Worm (Caenorhabditis elegans): ENCODE data around the gene F01F1.11.

Gene F01F1.11

ce11 chrIII:5855637-5856179 is 16.0 kb downstream of the F01F1.11 start, which contains the start of the genes cct-6 and alh-9 (continued):
- TF ChIP-seq ceh-16 (tag; optimal IDR thresholded peaks at IDR 0.05) (no peak), hmg-11 (tag; optimal IDR thresholded peaks at IDR 0.05) (peak; percentile 33), elt-3 (tag; optimal IDR thresholded peaks at IDR 0.05) (no peak), nfya-1 (tag; optimal IDR thresholded peaks at IDR 0.05; ENCODE audit: insufficient read depth) (peak; percentile 89), aly-2 (tag; optimal IDR thresholded peaks at IDR 0.05) (no peak), elt-1 (tag; optimal IDR thresholded peaks at IDR 0.05) (peak; percentile 10), lin-39 (tag; optimal IDR thresholded peaks at IDR 0.05) (peak; percentile 88), ceh-82 (tag; optimal IDR thresholded peaks at IDR 0.05) (no peak), ceh-28 (tag; optimal IDR thresholded peaks at IDR 0.05) (no peak), unc-39 (tag; optimal IDR thresholded peaks at IDR 0.05) (no peak), fkh-10 (GFP tag; optimal IDR thresholded peaks at IDR 0.05) (peak; percentile 10), nhr-237 (tag; optimal IDR thresholded peaks at IDR 0.05) (no peak), elt-2 (tag; optimal IDR thresholded peaks at IDR 0.05) (peak; percentile 42), tbx-2 (tag; optimal IDR thresholded peaks at IDR 0.05) (no peak), egl-27 (tag; optimal IDR thresholded peaks at IDR 0.05) (peak; percentile 7), nhr-43 (tag; optimal IDR thresholded peaks at IDR 0.05; ENCODE audit: poor library complexity, severe bottlenecking) (peak; percentile 6), lsy-12 (tag; optimal IDR thresholded peaks at IDR 0.05) (no peak), ZK546.5 (tag; optimal IDR thresholded peaks at IDR 0.05) (no peak), ama-1 (optimal IDR thresholded peaks at IDR 0.05) (peak; percentile 82), zag-1 (tag; optimal IDR thresholded peaks at IDR 0.05) (no peak), egl-5 (tag; optimal IDR thresholded peaks at IDR 0.05) (peak; percentile 97), nhr-28 (tag; optimal IDR thresholded peaks at IDR 0.05) (no peak)

- TF ChIP-seq pqm-1 (tag; optimal IDR thresholded peaks at IDR 0.05) (no peak), nhr-11 (tag; optimal IDR thresholded peaks at IDR 0.05) (no peak), nhr-28 (tag; optimal IDR thresholded peaks at IDR 0.05) (no peak), fkh-2 (tag; optimal IDR thresholded peaks at IDR 0.05) (no peak), ztf-4 (tag; optimal IDR thresholded peaks at IDR 0.05) (no peak), ceh-82 (tag; optimal IDR thresholded peaks at IDR 0.05) (no peak), mdl-1 (tag; optimal IDR thresholded peaks at IDR 0.05) (no peak), elt-2 (tag; optimal IDR thresholded peaks at IDR 0.05) (peak; percentile 38), fos-1 (tag; optimal IDR thresholded peaks at IDR 0.05) (no peak), pha-4 (tag; optimal IDR thresholded peaks at IDR 0.05) (peak; percentile 45), R02D3.7 (tag; optimal IDR thresholded peaks at IDR 0.05) (no peak), aly-2 (tag; optimal IDR thresholded peaks at IDR 0.05) (no peak), mml-1 (tag; optimal IDR thresholded peaks at IDR 0.05) (no peak), daf-12 (tag; optimal IDR thresholded peaks at IDR 0.05) (no peak), egl-5 (tag; optimal IDR thresholded peaks at IDR 0.05) (no peak), nhr-67 (tag; optimal IDR thresholded peaks at IDR 0.05) (no peak), nhr-25 (tag; optimal IDR thresholded peaks at IDR 0.05) (no peak), unc-39 (tag; optimal IDR thresholded peaks at IDR 0.05) (no peak), nhr-12 (tag; optimal IDR thresholded peaks at IDR 0.05) (no peak), sea-2 (GFP tag; optimal IDR thresholded peaks at IDR 0.05) (no peak), nfya-1 (tag; optimal IDR thresholded peaks at IDR 0.05; ENCODE audit: insufficient read depth) (peak; percentile 35), jun-1 (tag; optimal IDR thresholded peaks at IDR 0.05) (no peak), lin-39 (tag; optimal IDR thresholded peaks at IDR 0.05) (no peak), fkh-10 (GFP tag; optimal IDR thresholded peaks at IDR 0.05) (no peak), snpc-4 (tag; optimal IDR thresholded peaks at IDR 0.05) (no peak), skn-1 (tag; optimal IDR thresholded peaks at IDR 0.05) (no peak), ceh-9 (tag; optimal IDR thresholded peaks at IDR 0.05) (no peak), ztf-11 (tag; optimal IDR thresholded peaks at IDR 0.05) (no peak), ZK546.5 (tag; optimal IDR thresholded peaks at IDR 0.05) (no peak), unc-62 (GFP tag; optimal IDR thresholded peaks at IDR 0.05) (no peak), elt-1 (tag; optimal IDR thresholded peaks at IDR 0.05) (no peak), lsy-12 (tag; optimal IDR thresholded peaks at IDR 0.05) (no peak), egl-27 (tag; optimal IDR thresholded peaks at IDR 0.05) (no peak), eor-1 (tag; optimal IDR thresholded peaks at IDR 0.05) (no peak), nhr-76 (tag; optimal IDR thresholded peaks at IDR 0.05) (no peak), ceh-28 (tag; optimal IDR thresholded peaks at IDR 0.05) (no peak), tbx-2 (tag; optimal IDR thresholded peaks at IDR 0.05) (peak; percentile 26), zag-1 (tag; optimal IDR thresholded peaks at IDR 0.05) (no peak), nhr-43 (tag; optimal IDR thresholded peaks at IDR 0.05; ENCODE audit: poor library complexity, severe bottlenecking) (peak; percentile 30), ama-1 (optimal IDR thresholded peaks at IDR 0.05) (peak; percentile 79), nhr-237 (tag; optimal IDR thresholded peaks at IDR 0.05) (no peak), lin-15B (tag; optimal IDR thresholded peaks at IDR 0.05) (peak; percentile 0), ceh-16 (tag; optimal IDR thresholded peaks at IDR 0.05) (no peak), nhr-77 (tag; optimal IDR thresholded peaks at IDR 0.05) (no peak), elt-3 (tag; optimal IDR thresholded peaks at IDR 0.05) (no peak), nhr-23 (tag; optimal IDR thresholded peaks at IDR 0.05) (no peak), hmg-11 (tag; optimal IDR thresholded peaks at IDR 0.05) (no peak)
Observed at ce11 chrIII:5853240-5853639, 18.4 kb downstream of the F01F1.11 start, which contains the start of gene ddx-23. TSS of gene ddx-23 (minus strand) at chrIII:5853269.
